Worm (Caenorhabditis elegans): ENCODE results near the gene srh-131.

The srh-131 gene

DNA sequence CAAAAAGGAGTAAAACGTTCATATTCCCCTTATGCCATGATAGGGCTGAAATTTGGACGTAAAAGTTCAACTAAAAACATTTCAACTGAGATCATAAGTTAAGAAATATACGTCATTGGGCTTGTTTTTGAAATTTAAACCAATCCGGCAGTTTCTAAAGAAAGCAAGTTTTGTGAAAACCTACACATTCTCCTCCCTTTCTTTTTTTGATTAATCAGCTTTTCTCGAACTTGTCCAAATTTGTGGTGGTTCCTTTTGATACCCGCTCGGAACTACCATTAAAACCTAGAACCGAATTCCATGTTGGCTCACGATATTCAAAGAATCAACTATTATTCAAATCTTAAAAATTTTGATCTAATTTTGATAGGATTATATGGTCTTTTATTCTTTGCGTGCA, 24.9 kb upstream of the srh-131 start, which contains the start of gene srz-54:
TSS of gene srz-54 (plus strand) at position 301 of the 400 bp plus-strand sequence.
- no peak for TF ChIP-seq mml-1 (tag; optimal IDR thresholded peaks at IDR 0.05)
- TF ChIP-seq mdl-1 (tag; optimal IDR thresholded peaks at IDR 0.05), result no peak
- no peak for TF ChIP-seq fos-1 (tag; optimal IDR thresholded peaks at IDR 0.05)
- TF ChIP-seq R02D3.7 (tag; optimal IDR thresholded peaks at IDR 0.05), result no peak
- no peak for TF ChIP-seq snpc-4 (tag; optimal IDR thresholded peaks at IDR 0.05)
- no peak for TF ChIP-seq zag-1 (tag; optimal IDR thresholded peaks at IDR 0.05)
- TF ChIP-seq ztf-11 (tag; optimal IDR thresholded peaks at IDR 0.05), result no peak
- TF ChIP-seq lin-15B (tag; optimal IDR thresholded peaks at IDR 0.05), result no peak
- no peak for TF ChIP-seq unc-39 (tag; optimal IDR thresholded peaks at IDR 0.05)

DNA sequence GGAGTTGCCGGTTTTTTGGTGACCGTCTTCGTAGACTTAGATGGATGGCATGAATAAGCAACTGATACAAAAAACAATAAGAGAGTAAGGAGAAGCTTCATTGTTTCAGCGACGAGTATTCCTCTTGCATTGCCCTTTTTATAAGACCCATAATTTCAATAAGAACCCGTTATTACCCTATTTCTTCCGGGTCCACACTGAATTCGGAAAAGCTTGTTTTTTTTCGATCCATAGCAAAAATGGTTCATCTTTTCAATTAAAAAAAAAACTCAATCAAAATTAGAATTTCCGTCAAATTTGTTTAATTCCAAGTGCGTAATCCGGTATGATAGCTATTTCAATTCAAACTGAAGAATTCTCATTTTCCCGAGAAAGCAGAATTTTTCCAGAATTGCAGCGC, 18.3 kb upstream of the srh-131 start, which contains the start of gene Y102A5C.40:
TSS of gene Y102A5C.40 (minus strand) at position 101 of the 400 bp plus-strand sequence.
- TF ChIP-seq nhr-12 (tag; optimal IDR thresholded peaks at IDR 0.05) (no peak), nhr-23 (tag; optimal IDR thresholded peaks at IDR 0.05) (no peak)

- TF ChIP-seq nhr-77 (tag; optimal IDR thresholded peaks at IDR 0.05), result no peak
- no peak for TF ChIP-seq hmg-11 (tag; optimal IDR thresholded peaks at IDR 0.05)
Measured at ce11 chrV:16987783-16988182, 17.5 kb upstream of the srh-131 start.

ce11 chrV:16988614-16989013, 16.7 kb upstream of the srh-131 start, which contains the start of gene Y102A5C.27:
Gene Y102A5C.27, minus strand, starts transcription at chrV:16988714.
- no peak for TF ChIP-seq zag-1 (tag; optimal IDR thresholded peaks at IDR 0.05)
- no peak for TF ChIP-seq lin-39 (tag; optimal IDR thresholded peaks at IDR 0.05)
- TF ChIP-seq ztf-4 (tag; optimal IDR thresholded peaks at IDR 0.05), result no peak
- TF ChIP-seq elt-1 (tag; optimal IDR thresholded peaks at IDR 0.05), result no peak
- TF ChIP-seq nhr-237 (tag; optimal IDR thresholded peaks at IDR 0.05), result no peak
- TF ChIP-seq unc-39 (tag; optimal IDR thresholded peaks at IDR 0.05), result no peak
- TF ChIP-seq nhr-67 (tag; optimal IDR thresholded peaks at IDR 0.05), result no peak
- no peak for TF ChIP-seq ceh-28 (tag; optimal IDR thresholded peaks at IDR 0.05)

- TF ChIP-seq fos-1 (tag; optimal IDR thresholded peaks at IDR 0.05) (no peak), aly-2 (tag; optimal IDR thresholded peaks at IDR 0.05) (no peak), elt-1 (tag; optimal IDR thresholded peaks at IDR 0.05) (no peak), ceh-82 (tag; optimal IDR thresholded peaks at IDR 0.05) (no peak), mdl-1 (tag; optimal IDR thresholded peaks at IDR 0.05) (no peak), lsy-12 (tag; optimal IDR thresholded peaks at IDR 0.05) (no peak), nhr-67 (tag; optimal IDR thresholded peaks at IDR 0.05) (no peak), nhr-76 (tag; optimal IDR thresholded peaks at IDR 0.05) (no peak), nhr-11 (tag; optimal IDR thresholded peaks at IDR 0.05) (no peak), ztf-4 (tag; optimal IDR thresholded peaks at IDR 0.05) (no peak), ZK546.5 (tag; optimal IDR thresholded peaks at IDR 0.05) (no peak), elt-3 (tag; optimal IDR thresholded peaks at IDR 0.05) (no peak), nhr-25 (tag; optimal IDR thresholded peaks at IDR 0.05) (no peak), ama-1 (optimal IDR thresholded peaks at IDR 0.05) (no peak), skn-1 (tag; optimal IDR thresholded peaks at IDR 0.05) (no peak), unc-62 (GFP tag; optimal IDR thresholded peaks at IDR 0.05) (no peak)
Measured at ce11 chrV:16991734-16992133, 13.6 kb upstream of the srh-131 start, which contains the start of gene srz-95. Gene srz-95, plus strand, starts transcription at chrV:16992034.

DNA sequence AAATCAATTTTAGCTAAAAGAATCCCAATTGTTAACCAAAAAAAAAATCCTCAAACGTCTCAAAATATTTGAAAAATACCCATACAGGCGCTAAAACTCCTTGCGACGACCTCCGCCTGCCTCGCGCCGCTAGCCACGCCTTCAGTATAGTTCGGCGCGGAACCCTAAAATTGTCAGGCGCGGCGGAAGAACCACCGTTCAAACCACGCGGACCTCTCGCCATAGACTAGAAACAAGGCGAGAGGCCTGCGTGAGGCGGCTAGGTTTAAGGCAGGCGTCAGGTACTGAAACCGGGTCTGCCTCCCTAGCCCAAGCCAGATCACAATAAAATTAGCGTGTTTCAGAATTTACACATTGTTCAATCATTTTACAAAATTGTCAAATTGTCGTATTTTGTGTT, 12.9 kb upstream of the srh-131 start:
- TF ChIP-seq egl-5 (tag; optimal IDR thresholded peaks at IDR 0.05), result no peak
- no peak for TF ChIP-seq hmg-11 (tag; optimal IDR thresholded peaks at IDR 0.05)
- TF ChIP-seq jun-1 (tag; optimal IDR thresholded peaks at IDR 0.05), result no peak
- TF ChIP-seq ztf-4 (tag; optimal IDR thresholded peaks at IDR 0.05), result no peak
- TF ChIP-seq fos-1 (tag; optimal IDR thresholded peaks at IDR 0.05), result no peak
- no peak for TF ChIP-seq sea-2 (GFP tag; optimal IDR thresholded peaks at IDR 0.05)
- TF ChIP-seq ceh-9 (tag; optimal IDR thresholded peaks at IDR 0.05), result no peak
- no peak for TF ChIP-seq ceh-16 (tag; optimal IDR thresholded peaks at IDR 0.05)
- no peak for TF ChIP-seq nfya-1 (tag; optimal IDR thresholded peaks at IDR 0.05; ENCODE audit: insufficient read depth)
- TF ChIP-seq R02D3.7 (tag; optimal IDR thresholded peaks at IDR 0.05), result no peak
- no peak for TF ChIP-seq nhr-67 (tag; optimal IDR thresholded peaks at IDR 0.05)
- TF ChIP-seq tbx-2 (tag; optimal IDR thresholded peaks at IDR 0.05), result no peak
- TF ChIP-seq lsy-12 (tag; optimal IDR thresholded peaks at IDR 0.05), result no peak
- no peak for TF ChIP-seq mdl-1 (tag; optimal IDR thresholded peaks at IDR 0.05)
- no peak for TF ChIP-seq eor-1 (tag; optimal IDR thresholded peaks at IDR 0.05)
- no peak for TF ChIP-seq nhr-23 (tag; optimal IDR thresholded peaks at IDR 0.05)
- no peak for TF ChIP-seq ceh-82 (tag; optimal IDR thresholded peaks at IDR 0.05)

Data from whole organism, L3 larva.